Fruit fly (Drosophila melanogaster): Measurements from ENCODE around the gene Eno.

dm6 chr2L:1706961-1707360 lies 22.5 kb downstream of the Eno start:
- TF ChIP-seq bab1 (GFP tag; optimal IDR thresholded peaks at IDR 0.05) (no peak), CG12768 (GFP tag; optimal IDR thresholded peaks at IDR 0.05) (no peak), CG11617 (GFP tag; optimal IDR thresholded peaks at IDR 0.05) (no peak), CG1620 (GFP tag; optimal IDR thresholded peaks at IDR 0.05) (no peak), Crg-1 (GFP tag; optimal IDR thresholded peaks at IDR 0.05) (no peak), pad (GFP tag; optimal IDR thresholded peaks at IDR 0.05) (no peak), kay (GFP tag; ENCODE audit: borderline replicate concordance) (no peak)
